Fruit fly (Drosophila melanogaster) whole organism, embryonic: ENCODE data around the gene CG16853.

Experiments used
- ATbp ChIP-seq: fragments of 200-800 bp; sonication (Bioruptor generic); optimal IDR thresholded peaks from 2 replicates; lab custom pipeline; 2017; ENCODE audit warnings: missing biosample characterization, mild to moderate bottlenecking, missing genetic modification characterization, missing genetic modification reagents
- BEAF-32 ChIP-seq: fragments of 200-800 bp; sonication (Bioruptor generic); optimal IDR thresholded peaks from 3 replicates; lab custom pipeline; 2017; ENCODE audit warnings: missing biosample characterization, missing genetic modification characterization, mild to moderate bottlenecking, moderate library complexity, missing genetic modification reagents
- CG1024 ChIP-seq: fragments of 200-800 bp; sonication (Bioruptor generic); IDR thresholded peaks from 2 replicates; pipeline ENCODE4 v1.3.6; 2022; ENCODE audit warnings: missing biosample characterization, missing genetic modification characterization
- CG10267 ChIP-seq: fragments of 200-800 bp; sonication (Bioruptor generic); optimal IDR thresholded peaks from 2 replicates; lab custom pipeline; 2018; ENCODE audit warnings: missing biosample characterization, mild to moderate bottlenecking, missing genetic modification characterization, moderate library complexity
- CG10979 ChIP-seq: fragments of 200-800 bp; sonication (Bioruptor generic); optimal IDR thresholded peaks from 2 replicates; lab custom pipeline; 2018; ENCODE audit warnings: missing biosample characterization, mild to moderate bottlenecking, missing genetic modification characterization, moderate library complexity
- CG1233 ChIP-seq: fragments of 200-800 bp; sonication (Bioruptor generic); optimal IDR thresholded peaks from 4 replicates; lab custom pipeline; 2018; ENCODE audit warnings: missing biosample characterization, mild to moderate bottlenecking, missing genetic modification characterization
- CG12391 ChIP-seq: fragments of 200-800 bp; sonication (Bioruptor generic); optimal IDR thresholded peaks from 3 replicates; lab custom pipeline; 2018; ENCODE audit warnings: missing biosample characterization, mild to moderate bottlenecking, missing genetic modification characterization, moderate library complexity
- CG13123 ChIP-seq: fragments of 200-800 bp; sonication (Bioruptor generic); optimal IDR thresholded peaks from 2 replicates; lab custom pipeline; 2016; ENCODE audit warnings: missing biosample characterization, missing genetic modification characterization
- CG13296 ChIP-seq: fragments of 200-800 bp; sonication (Bioruptor generic); optimal IDR thresholded peaks from 3 replicates; lab custom pipeline; 2018; ENCODE audit warnings: missing biosample characterization, mild to moderate bottlenecking, missing genetic modification characterization
- CG13894 ChIP-seq: fragments of 200-800 bp; sonication (Bioruptor generic); optimal IDR thresholded peaks from 3 replicates; lab custom pipeline; 2018; ENCODE audit warnings: missing biosample characterization, mild to moderate bottlenecking, missing genetic modification characterization, moderate library complexity
- CG14441 ChIP-seq: fragments of 200-800 bp; sonication (Bioruptor generic); IDR thresholded peaks from 2 replicates; pipeline ENCODE4 v1.3.6; 2022; ENCODE audit warnings: missing biosample characterization, missing genetic modification characterization
- CG14965 ChIP-seq: fragments of 200-800 bp; sonication (Bioruptor generic); optimal IDR thresholded peaks from 2 replicates; lab custom pipeline; 2016; ENCODE audit warnings: missing biosample characterization, missing genetic modification characterization, borderline replicate concordance
- CG1529 ChIP-seq: fragments of 200-800 bp; sonication (Bioruptor generic); optimal IDR thresholded peaks from 3 replicates; lab custom pipeline; 2018; ENCODE audit warnings: missing biosample characterization, missing genetic modification characterization
- CG17361 ChIP-seq: fragments of 200-800 bp; sonication (Bioruptor generic); IDR thresholded peaks from 3 replicates; pipeline ENCODE4 v1.3.6; 2022; ENCODE audit warnings: missing biosample characterization, missing genetic modification characterization
- CG2678 ChIP-seq: fragments of 200-800 bp; sonication (Bioruptor generic); optimal IDR thresholded peaks from 3 replicates; lab custom pipeline; 2019; ENCODE audit warnings: missing biosample characterization, mild to moderate bottlenecking, missing genetic modification characterization, moderate library complexity
- CG3065 ChIP-seq: fragments of 200-800 bp; sonication (Bioruptor generic); optimal IDR thresholded peaks from 2 replicates; lab custom pipeline; 2016; ENCODE audit warnings: missing biosample characterization, missing genetic modification characterization
- CG31224 ChIP-seq: fragments of 200-800 bp; sonication (Bioruptor generic); IDR thresholded peaks from 2 replicates; pipeline ENCODE4 v1.3.6; 2022; ENCODE audit warnings: missing biosample characterization, missing genetic modification characterization
- CG31441 ChIP-seq: fragments of 200-800 bp; sonication (Bioruptor generic); IDR thresholded peaks from 2 replicates; pipeline ENCODE4 v1.3.6; 2022; ENCODE audit warnings: missing biosample characterization, missing genetic modification characterization
- CG5953 ChIP-seq: fragments of 200-800 bp; sonication (Bioruptor generic); IDR thresholded peaks from 2 replicates; pipeline ENCODE4 v1.3.6; 2022; ENCODE audit warnings: missing biosample characterization, missing genetic modification characterization
- CG6813 ChIP-seq: fragments of 200-800 bp; sonication (Bioruptor generic); optimal IDR thresholded peaks from 2 replicates; lab custom pipeline; 2017; ENCODE audit warnings: missing biosample characterization, missing genetic modification characterization, mild to moderate bottlenecking, moderate library complexity, missing genetic modification reagents
- CG7271 ChIP-seq: fragments of 200-800 bp; sonication (Bioruptor generic); optimal IDR thresholded peaks from 2 replicates; lab custom pipeline; 2018; ENCODE audit warnings: missing biosample characterization, mild to moderate bottlenecking, missing genetic modification characterization, moderate library complexity
- CG8944 ChIP-seq: fragments of 200-800 bp; sonication (Bioruptor generic); optimal IDR thresholded peaks from 3 replicates; lab custom pipeline; 2016; ENCODE audit warnings: missing biosample characterization, missing genetic modification characterization
- Dad ChIP-seq: fragments of 200-800 bp; sonication (Bioruptor generic); optimal IDR thresholded peaks from 3 replicates; lab custom pipeline; 2016; ENCODE audit warnings: missing biosample characterization, missing genetic modification characterization
- Dbx ChIP-seq: fragments of 200-800 bp; sonication (Bioruptor generic); IDR thresholded peaks from 3 replicates; pipeline ENCODE4 v1.3.6; 2022; ENCODE audit warnings: missing biosample characterization, missing genetic modification characterization
- H15 ChIP-seq: fragments of 200-800 bp; sonication (Bioruptor generic); IDR thresholded peaks from 3 replicates; pipeline ENCODE4 v1.3.6; 2022; ENCODE audit warnings: missing biosample characterization, missing genetic modification characterization
- H2.0 ChIP-seq: fragments of 200-800 bp; sonication (Bioruptor generic); IDR thresholded peaks from 2 replicates; pipeline ENCODE4 v1.3.6; 2022; ENCODE audit warnings: missing biosample characterization, missing genetic modification characterization
- HLH3B ChIP-seq: fragments of 200-800 bp; sonication (Bioruptor generic); IDR thresholded peaks from 2 replicates; pipeline ENCODE4 v1.3.6; 2022; ENCODE audit warnings: missing biosample characterization, missing genetic modification characterization
- Lpt ChIP-seq: fragments of >200 bp; optimal IDR thresholded peaks from 2 replicates; lab custom pipeline; 2018; ENCODE audit warnings: missing biosample characterization, missing genetic modification characterization
- NFAT ChIP-seq: fragments of 200-800 bp; sonication (Bioruptor generic); IDR thresholded peaks from 2 replicates; pipeline ENCODE4 v1.3.6; 2022; ENCODE audit warnings: missing biosample characterization, missing genetic modification characterization
- Sox100B ChIP-seq: fragments of 200-800 bp; sonication (Bioruptor generic); optimal IDR thresholded peaks from 3 replicates; lab custom pipeline; 2018; ENCODE audit warnings: missing biosample characterization, mild to moderate bottlenecking, missing genetic modification characterization
- Ssrp ChIP-seq: fragments of 200-800 bp; sonication (Bioruptor generic); optimal IDR thresholded peaks from 2 replicates; lab custom pipeline; 2018; ENCODE audit warnings: missing biosample characterization, mild to moderate bottlenecking, missing genetic modification characterization, moderate library complexity
- Trl ChIP-seq, 3 experiments: fragments of >200 bp in 2 of 3; fragments of 200-800 bp in 1 of 3; sonication (Bioruptor generic) in 1 of 3; optimal IDR thresholded peaks; 2 replicates in 1 of 3; 3 replicates in 2 of 3; lab custom pipeline; 2016 to 2017; ENCODE audit warnings: missing biosample characterization in 1 of 3, missing genetic modification characterization in 1 of 3
- ab ChIP-seq: fragments of 200-800 bp; sonication (Bioruptor generic); optimal IDR thresholded peaks from 2 replicates; lab custom pipeline; 2016; ENCODE audit warnings: missing biosample characterization, missing genetic modification characterization
- aop ChIP-seq: fragments of 200-800 bp; sonication (Bioruptor generic); IDR thresholded peaks from 2 replicates; pipeline ENCODE4 v1.3.6; 2022; ENCODE audit warnings: missing biosample characterization, missing genetic modification characterization
- ash1 ChIP-seq: fragments of 200-800 bp; sonication (Bioruptor generic); optimal IDR thresholded peaks from 2 replicates; lab custom pipeline; 2018; ENCODE audit warnings: missing biosample characterization, mild to moderate bottlenecking, missing genetic modification characterization
- az2 ChIP-seq: fragments of 200-800 bp; sonication (Bioruptor generic); optimal IDR thresholded peaks from 3 replicates; lab custom pipeline; 2016; ENCODE audit warnings: missing biosample characterization, missing genetic modification characterization
- caup ChIP-seq: fragments of 200-800 bp; sonication (Bioruptor generic); optimal IDR thresholded peaks from 3 replicates; lab custom pipeline; 2017; ENCODE audit warnings: missing biosample characterization, mild to moderate bottlenecking, missing genetic modification characterization, moderate library complexity; ENCODE audit not compliant: severe bottlenecking
- fd3F ChIP-seq: fragments of 200-800 bp; sonication (Bioruptor generic); optimal IDR thresholded peaks from 2 replicates; lab custom pipeline; 2018; ENCODE audit warnings: missing biosample characterization, mild to moderate bottlenecking, missing genetic modification characterization, moderate library complexity
- her ChIP-seq: fragments of 200-800 bp; sonication (Bioruptor generic); optimal IDR thresholded peaks from 2 replicates; lab custom pipeline; 2016; ENCODE audit warnings: missing biosample characterization, missing genetic modification characterization
- ind ChIP-seq: fragments of 200-800 bp; sonication (Bioruptor generic); optimal IDR thresholded peaks from 3 replicates; lab custom pipeline; 2016; ENCODE audit warnings: missing biosample characterization, missing genetic modification characterization
- mirr ChIP-seq: fragments of 200-800 bp; sonication (Bioruptor generic); optimal IDR thresholded peaks from 3 replicates; lab custom pipeline; 2018; ENCODE audit warnings: missing biosample characterization, mild to moderate bottlenecking, missing genetic modification characterization
- mld ChIP-seq: fragments of 200-800 bp; sonication (Bioruptor generic); IDR thresholded peaks from 3 replicates; pipeline ENCODE4 v1.3.6; 2022; ENCODE audit warnings: missing biosample characterization, missing genetic modification characterization; ENCODE audit not compliant: partially characterized antibody
- nerfin-1 ChIP-seq: fragments of 200-800 bp; sonication (Bioruptor generic); optimal IDR thresholded peaks from 3 replicates; lab custom pipeline; 2019; ENCODE audit warnings: missing biosample characterization, mild to moderate bottlenecking, missing genetic modification characterization, moderate library complexity
- oc ChIP-seq: fragments of 200-800 bp; sonication (Bioruptor generic); optimal IDR thresholded peaks from 2 replicates; lab custom pipeline; 2018; ENCODE audit warnings: missing biosample characterization, mild to moderate bottlenecking, missing genetic modification characterization, moderate library complexity
- sc ChIP-seq, 3 experiments: fragments of >200 bp in 2 of 3; fragments of 200-800 bp in 1 of 3; sonication (Bioruptor generic) in 1 of 3; optimal IDR thresholded peaks; 2 replicates in 2 of 3; 3 replicates in 1 of 3; lab custom pipeline; 2017; ENCODE audit warnings: mild to moderate bottlenecking in 1 of 3, missing biosample characterization in 1 of 3, missing genetic modification characterization in 1 of 3, missing genetic modification reagents in 1 of 3
- sna ChIP-seq: fragments of 200-800 bp; sonication (Bioruptor generic); IDR thresholded peaks from 2 replicates; pipeline ENCODE4 v1.3.6; 2022; ENCODE audit warnings: missing biosample characterization, missing genetic modification characterization; ENCODE audit not compliant: partially characterized antibody
- yki ChIP-seq: fragments of >200 bp; optimal IDR thresholded peaks from 3 replicates; lab custom pipeline; 2018

CG16853 gene

dm6 chr2L:13513331-13514261, 28.5 kb upstream of the CG16853 start (continued):
- TF ChIP-seq CG10979 (tag; lab: Kevin White, UChicago), result peak; percentile 44
- peak; percentile 18 for TF ChIP-seq CG10267
- peak; percentile 71 for TF ChIP-seq CG8944 (GFP tag; lab: Kevin White, UChicago)
- TF ChIP-seq CG7271, result no peak
- TF ChIP-seq CG31441 (GFP tag; lab: Robert Waterston, UW), result peak; percentile 65
- peak; percentile 33 for TF ChIP-seq CG6813 (GFP tag; lab: Kevin White, UChicago)
- TF ChIP-seq CG13894 (tag; lab: Kevin White, UChicago), result no peak
- peak; percentile 98 for TF ChIP-seq yki
- TF ChIP-seq CG13296 (GFP tag; lab: Kevin White, UChicago), result peak; percentile 60
- no peak for TF ChIP-seq BEAF-32 (GFP tag; lab: Kevin White, UChicago)
- peak; percentile 24 for TF ChIP-seq Dad (GFP tag; lab: Kevin White, UChicago)
- TF ChIP-seq Dbx (GFP tag; lab: Robert Waterston, UW), result peak; percentile 57; the same call in 2 of the 3 replicates
- 0 out of 2 replicates have a peak, but pooled peaks have one; percentile 45 for TF ChIP-seq sna
- no peak for TF ChIP-seq sc (optimal IDR thresholded peaks at IDR 0.05; lab: Kevin White, UChicago)
- TF ChIP-seq sc (GFP tag; optimal IDR thresholded peaks at IDR 0.05; lab: Kevin White, UChicago), result no peak
- TF ChIP-seq oc (tag; lab: Kevin White, UChicago), result no peak
- TF ChIP-seq Ssrp (tag; lab: Kevin White, UChicago), result peak; percentile 43
- TF ChIP-seq ab (GFP tag; lab: Kevin White, UChicago), result peak; percentile 9
- TF ChIP-seq fd3F (GFP tag; lab: Kevin White, UChicago), result peak; percentile 39
- TF ChIP-seq ATbp (GFP tag; lab: Kevin White, UChicago), result peak; percentile 41
- peak; percentile 60 for TF ChIP-seq Sox100B (GFP tag; lab: Kevin White, UChicago)
- TF ChIP-seq CG2678 (tag; lab: Kevin White, UChicago), result peak; percentile 67
- peak; percentile 62 for TF ChIP-seq CG1233 (GFP tag; lab: Kevin White, UChicago)
- TF ChIP-seq CG14441, result peak; percentile 80
- TF ChIP-seq ash1 (GFP tag; lab: Kevin White, UChicago), result no peak
- peak; percentile 48 for TF ChIP-seq nerfin-1
- TF ChIP-seq CG17361 (GFP tag; lab: Robert Waterston, UW), result peak; percentile 75
- no peak for TF ChIP-seq mld (GFP tag; lab: Robert Waterston, UW)
- peak; percentile 73 for TF ChIP-seq ind (GFP tag; lab: Kevin White, UChicago)
- no peak for TF ChIP-seq CG14965 (GFP tag; lab: Kevin White, UChicago)
- peak; percentile 47; the same call in 1 of the 2 replicates for TF ChIP-seq CG1024
- peak; percentile 65; the same call in 1 of the 3 replicates for TF ChIP-seq H15 (GFP tag; lab: Robert Waterston, UW)
- peak; percentile 35 for TF ChIP-seq mirr (GFP tag; lab: Kevin White, UChicago)
- peak; percentile 50 for TF ChIP-seq CG31224
- peak; percentile 52 for TF ChIP-seq CG12391
- peak; percentile 57 for TF ChIP-seq HLH3B (GFP tag; lab: Robert Waterston, UW)
- TF ChIP-seq CG1529, result peak; percentile 33
- no peak for TF ChIP-seq aop (GFP tag; lab: Robert Waterston, UW)
- TF ChIP-seq her, result peak; percentile 56
- TF ChIP-seq Lpt (GFP tag; lab: Kevin White, UChicago), result no peak
- TF ChIP-seq caup (GFP tag; lab: Kevin White, UChicago), result peak; percentile 30
- TF ChIP-seq H2.0 (GFP tag; lab: Robert Waterston, UW), result peak; percentile 51; the same call in 1 of the 2 replicates
- no peak for TF ChIP-seq CG3065
- TF ChIP-seq az2, result peak; percentile 55
- TF ChIP-seq Trl (optimal IDR thresholded peaks at IDR 0.05; lab: Kevin White, UChicago), result peak; percentile 92 to 100
- peak; percentile 76 for TF ChIP-seq Trl (GFP tag; optimal IDR thresholded peaks at IDR 0.05; lab: Kevin White, UChicago)
- peak; percentile 14 for TF ChIP-seq CG13123 (GFP tag; lab: Kevin White, UChicago)
- TF ChIP-seq NFAT (GFP tag; lab: Robert Waterston, UW), result peak; percentile 77
- TF ChIP-seq CG5953, result peak; percentile 44
